Fruit fly (Drosophila melanogaster) whole organism, embryonic: Measurements from ENCODE around the gene Decay.
A peak's percentile ranks its signal among the peaks of the same experiment; 100 is the strongest.

Experiments
- CG10565 ChIP-seq: fragments of 200-800 bp; sonication (Bioruptor generic); optimal IDR thresholded peaks from 3 replicates; lab custom pipeline; 2016; ENCODE audit warnings: missing biosample characterization, mild to moderate bottlenecking, missing genetic modification characterization
- CG13894 ChIP-seq: fragments of 200-800 bp; sonication (Bioruptor generic); optimal IDR thresholded peaks from 3 replicates; lab custom pipeline; 2018; ENCODE audit warnings: missing biosample characterization, mild to moderate bottlenecking, missing genetic modification characterization, moderate library complexity
- CG15011 ChIP-seq: fragments of 200-800 bp; sonication (Bioruptor generic); optimal IDR thresholded peaks from 3 replicates; lab custom pipeline; 2018; ENCODE audit warnings: missing biosample characterization, mild to moderate bottlenecking, missing genetic modification characterization
- CG1602 ChIP-seq: fragments of 200-800 bp; sonication (Bioruptor generic); optimal IDR thresholded peaks from 3 replicates; lab custom pipeline; 2016; ENCODE audit warnings: missing biosample characterization, missing genetic modification characterization
- CG17359 ChIP-seq: fragments of 200-800 bp; sonication (Bioruptor generic); optimal IDR thresholded peaks from 3 replicates; lab custom pipeline; 2018; ENCODE audit warnings: missing biosample characterization, mild to moderate bottlenecking, missing genetic modification characterization, moderate library complexity
- CG2712 ChIP-seq: fragments of 200-800 bp; optimal IDR thresholded peaks from 3 replicates; lab custom pipeline; 2019; ENCODE audit warnings: missing biosample characterization, mild to moderate bottlenecking, missing genetic modification characterization, moderate library complexity
- CG30431 ChIP-seq: fragments of 200-800 bp; sonication (Bioruptor generic); optimal IDR thresholded peaks from 2 replicates; lab custom pipeline; 2017; ENCODE audit warnings: missing biosample characterization, missing genetic modification characterization
- CG3847 ChIP-seq: fragments of 200-800 bp; sonication (Bioruptor generic); IDR thresholded peaks from 2 replicates; pipeline ENCODE4 v1.3.6; 2022; ENCODE audit warnings: missing biosample characterization, missing genetic modification characterization
- CG4360 ChIP-seq: fragments of 200-800 bp; sonication (Bioruptor generic); IDR thresholded peaks from 2 replicates; pipeline ENCODE4 v1.3.6; 2022; ENCODE audit warnings: missing biosample characterization, missing genetic modification characterization
- CG6683 ChIP-seq: fragments of 200-800 bp; sonication (Bioruptor generic); optimal IDR thresholded peaks from 2 replicates; lab custom pipeline; 2017; ENCODE audit warnings: missing biosample characterization, mild to moderate bottlenecking, missing genetic modification characterization, missing genetic modification reagents
- CG6791 ChIP-seq: fragments of 200-800 bp; sonication (Bioruptor generic); IDR thresholded peaks from 3 replicates; pipeline ENCODE4 v1.3.6; 2022; ENCODE audit warnings: missing biosample characterization, missing genetic modification characterization; ENCODE audit not compliant: partially characterized antibody
- CG7786 ChIP-seq: fragments of 200-800 bp; sonication (Bioruptor generic); optimal IDR thresholded peaks from 2 replicates; lab custom pipeline; 2016; ENCODE audit warnings: missing biosample characterization, missing genetic modification characterization
- CG8359 ChIP-seq: fragments of 200-800 bp; sonication (Bioruptor generic); optimal IDR thresholded peaks from 2 replicates; lab custom pipeline; 2017; ENCODE audit warnings: missing biosample characterization, mild to moderate bottlenecking, missing genetic modification characterization, borderline replicate concordance
- CG8478 ChIP-seq: fragments of >200 bp; optimal IDR thresholded peaks from 2 replicates; lab custom pipeline; 2018
- CG8765 ChIP-seq: fragments of 200-800 bp; sonication (Bioruptor generic); IDR thresholded peaks from 2 replicates; pipeline ENCODE4 v1.3.6; 2022; ENCODE audit warnings: missing biosample characterization, missing genetic modification characterization
- CG9932 ChIP-seq: fragments of 200-800 bp; sonication (Bioruptor generic); IDR thresholded peaks from 2 replicates; pipeline ENCODE4 v1.3.6; 2022; ENCODE audit warnings: missing biosample characterization, missing genetic modification characterization
- CTCF ChIP-seq: fragments of 200-800 bp; sonication (Bioruptor generic); optimal IDR thresholded peaks from 2 replicates; lab custom pipeline; 2017; ENCODE audit warnings: missing biosample characterization, mild to moderate bottlenecking, missing genetic modification characterization, moderate library complexity
- Deaf1 ChIP-seq: fragments of 200-800 bp; optimal IDR thresholded peaks from 3 replicates; lab custom pipeline; 2019; ENCODE audit warnings: missing biosample characterization, mild to moderate bottlenecking, missing genetic modification characterization, moderate library complexity
- Dll ChIP-seq: fragments of 200-800 bp; sonication (Bioruptor generic); IDR thresholded peaks from 4 replicates; pipeline ENCODE4 v1.3.6; 2022; ENCODE audit warnings: missing biosample characterization, missing genetic modification characterization; ENCODE audit not compliant: partially characterized antibody
- Drgx ChIP-seq: fragments of 200-800 bp; sonication (Bioruptor generic); IDR thresholded peaks from 2 replicates; pipeline ENCODE4 v1.3.6; 2022; ENCODE audit warnings: missing biosample characterization, missing genetic modification characterization
- Ets65A ChIP-seq: fragments of 200-800 bp; sonication (Bioruptor generic); peaks from one replicate; lab custom pipeline; 2016; ENCODE audit warnings: missing biosample characterization, missing genetic modification characterization
- H2.0 ChIP-seq: fragments of 200-800 bp; sonication (Bioruptor generic); IDR thresholded peaks from 2 replicates; pipeline ENCODE4 v1.3.6; 2022; ENCODE audit warnings: missing biosample characterization, missing genetic modification characterization
- Hand ChIP-seq: fragments of 200-800 bp; sonication (Bioruptor generic); optimal IDR thresholded peaks from 2 replicates; lab custom pipeline; 2017; ENCODE audit warnings: mild to moderate bottlenecking, missing biosample characterization, missing genetic modification reagents, missing genetic modification characterization
- MBD-R2 ChIP-seq: fragments of 200-800 bp; sonication (Bioruptor generic); IDR thresholded peaks from 2 replicates; pipeline ENCODE4 v1.3.6; 2022; ENCODE audit warnings: missing biosample characterization, missing genetic modification characterization
- MTF-1 ChIP-seq: fragments of 200-800 bp; sonication (Bioruptor generic); optimal IDR thresholded peaks from 2 replicates; lab custom pipeline; 2018; ENCODE audit warnings: missing biosample characterization, mild to moderate bottlenecking, missing genetic modification characterization, borderline replicate concordance
- Med ChIP-seq: fragments of 200-800 bp; sonication (Bioruptor generic); peaks from one replicate; lab custom pipeline; 2016; ENCODE audit warnings: missing biosample characterization, missing genetic modification characterization, mild to moderate bottlenecking, inconsistent platforms, moderate library complexity
- NfI ChIP-seq: fragments of 200-800 bp; sonication (Bioruptor generic); optimal IDR thresholded peaks from 3 replicates; lab custom pipeline; 2018; ENCODE audit warnings: missing biosample characterization, mild to moderate bottlenecking, missing genetic modification characterization, moderate library complexity
- Scr ChIP-seq: fragments of 200-800 bp; sonication (Bioruptor generic); IDR thresholded peaks from 2 replicates; pipeline ENCODE4 v1.3.6; 2022; ENCODE audit warnings: missing biosample characterization, missing genetic modification characterization; ENCODE audit not compliant: partially characterized antibody
- YL-1 ChIP-seq: fragments of 200-800 bp; sonication (Bioruptor generic); optimal IDR thresholded peaks from 3 replicates; lab custom pipeline; 2017; ENCODE audit warnings: missing biosample characterization, mild to moderate bottlenecking, missing genetic modification characterization
- crp ChIP-seq, 2 experiments: fragments of 200-800 bp; sonication (Bioruptor generic); optimal IDR thresholded peaks; 2 replicates in 1 of 2; 3 replicates in 1 of 2; lab custom pipeline; 2017; ENCODE audit warnings: missing biosample characterization in 2 of 2, missing genetic modification characterization in 2 of 2, mild to moderate bottlenecking in 1 of 2, moderate library complexity in 1 of 2
- cwo ChIP-seq: fragments of 200-800 bp; sonication (Bioruptor generic); optimal IDR thresholded peaks from 3 replicates; lab custom pipeline; 2017; ENCODE audit warnings: missing biosample characterization, missing genetic modification characterization, mild to moderate bottlenecking, moderate library complexity, missing genetic modification reagents
- emc ChIP-seq: fragments of 200-800 bp; sonication (Bioruptor generic); optimal IDR thresholded peaks from 2 replicates; lab custom pipeline; 2016; ENCODE audit warnings: missing biosample characterization, missing genetic modification characterization
- fd96Cb ChIP-seq: fragments of 200-800 bp; sonication (Bioruptor generic); optimal IDR thresholded peaks from 2 replicates; lab custom pipeline; 2018; ENCODE audit warnings: missing biosample characterization, mild to moderate bottlenecking, missing genetic modification characterization, moderate library complexity
- hbn ChIP-seq: fragments of 200-800 bp; sonication (Bioruptor generic); IDR thresholded peaks from 2 replicates; pipeline ENCODE4 v1.3.6; 2022; ENCODE audit warnings: missing biosample characterization, missing genetic modification characterization; ENCODE audit not compliant: partially characterized antibody
- jing ChIP-seq: fragments of 200-800 bp; sonication (Bioruptor generic); optimal IDR thresholded peaks from 2 replicates; lab custom pipeline; 2018; ENCODE audit warnings: missing biosample characterization, mild to moderate bottlenecking, missing genetic modification characterization
- nau ChIP-seq: fragments of 200-800 bp; sonication (Bioruptor generic); optimal IDR thresholded peaks from 3 replicates; lab custom pipeline; 2017; ENCODE audit warnings: missing biosample characterization, mild to moderate bottlenecking, missing genetic modification characterization, missing genetic modification reagents
- otp ChIP-seq: fragments of 200-800 bp; sonication (Bioruptor generic); IDR thresholded peaks from 3 replicates; pipeline ENCODE4, ENCODE4 v1.3.6; 2022; ENCODE audit warnings: missing biosample characterization, missing genetic modification characterization
- stwl ChIP-seq: fragments of 200-800 bp; sonication (Bioruptor generic); optimal IDR thresholded peaks from 3 replicates; lab custom pipeline; 2018; ENCODE audit warnings: missing biosample characterization, mild to moderate bottlenecking, missing genetic modification characterization, moderate library complexity
- tap ChIP-seq: fragments of 200-800 bp; optimal IDR thresholded peaks from 3 replicates; lab custom pipeline; 2019; ENCODE audit warnings: missing biosample characterization, mild to moderate bottlenecking, missing genetic modification characterization, moderate library complexity
- tin ChIP-seq: fragments of 200-800 bp; sonication (Bioruptor generic); optimal IDR thresholded peaks from 3 replicates; lab custom pipeline; 2016; ENCODE audit warnings: missing biosample characterization, missing genetic modification characterization
- trem ChIP-seq: fragments of 200-800 bp; optimal IDR thresholded peaks from 3 replicates; lab custom pipeline; 2019; ENCODE audit warnings: missing biosample characterization, mild to moderate bottlenecking, missing genetic modification characterization, moderate library complexity
- zen ChIP-seq: fragments of 200-800 bp; sonication (Bioruptor generic); optimal IDR thresholded peaks from 3 replicates; lab custom pipeline; 2018; ENCODE audit warnings: missing biosample characterization, mild to moderate bottlenecking, missing genetic modification characterization, moderate library complexity
- zen2 ChIP-seq: fragments of 200-800 bp; sonication (Bioruptor generic); IDR thresholded peaks from 3 replicates; pipeline ENCODE4 v1.3.6; 2022; ENCODE audit warnings: missing biosample characterization, missing genetic modification characterization; ENCODE audit not compliant: partially characterized antibody

Decay gene

DNA sequence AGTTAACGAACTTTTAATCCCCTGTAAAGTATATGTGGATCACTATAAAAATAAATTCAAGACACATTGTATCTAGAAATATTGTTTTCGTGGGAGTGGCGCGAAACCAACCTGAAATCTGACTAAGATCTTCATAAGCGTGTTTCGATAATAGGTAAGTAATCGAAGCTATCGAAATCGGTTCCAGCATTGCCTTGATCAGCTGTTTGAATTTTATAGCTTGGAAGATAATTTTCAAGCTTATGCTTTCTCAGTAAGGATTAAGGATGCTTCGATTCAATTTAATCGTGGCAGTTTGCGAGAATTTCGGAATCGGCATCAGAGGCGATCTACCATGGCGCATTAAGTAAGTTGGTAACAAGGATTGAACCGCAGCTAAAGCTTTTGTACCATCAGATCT is 19.9 kb downstream of the Decay start, which contains the start of gene Dhfr (continued):
- TF ChIP-seq H2.0 (no peak), jing (GFP tag; lab: Kevin White, UChicago) (no peak), Drgx (GFP tag; lab: Robert Waterston, UW) (no peak), CG8765 (GFP tag; lab: Robert Waterston, UW) (no peak), CG6791 (GFP tag; lab: Robert Waterston, UW) (peak; percentile 35; the same call in 1 of the 3 replicates), cwo (GFP tag; lab: Kevin White, UChicago) (no peak), CG7786 (no peak), otp (GFP tag; lab: Robert Waterston, UW) (no peak), Scr (GFP tag; lab: Robert Waterston, UW) (peak; percentile 36; the same call in 1 of the 2 replicates), CG1602 (GFP tag; lab: Kevin White, UChicago) (no peak), hbn (GFP tag; lab: Robert Waterston, UW) (peak; percentile 50; the same call in 1 of the 2 replicates), zen2 (peak; percentile 57; the same call in 1 of the 3 replicates), NfI (GFP tag; lab: Kevin White, UChicago) (no peak), CG30431 (GFP tag; lab: Kevin White, UChicago) (no peak), tin (no peak), tap (tag; lab: Kevin White, UChicago) (no peak), CTCF (no peak), MBD-R2 (GFP tag; lab: Robert Waterston, UW) (peak; percentile 70; the same call in 1 of the 2 replicates), CG8359 (GFP tag; lab: Kevin White, UChicago) (no peak), CG2712 (tag; lab: Kevin White, UChicago) (no peak), stwl (tag; lab: Kevin White, UChicago) (peak; percentile 72), emc (GFP tag; lab: Kevin White, UChicago) (no peak), CG3847 (GFP tag; lab: Robert Waterston, UW) (no peak), nau (GFP tag; lab: Kevin White, UChicago) (no peak), CG4360 (GFP tag; lab: Robert Waterston, UW) (no peak), Dll (GFP tag; lab: Robert Waterston, UW) (peak; percentile 61; the same call in 2 of the 4 replicates), trem (peak; percentile 21), CG9932 (GFP tag; lab: Robert Waterston, UW) (no peak), zen (tag; lab: Kevin White, UChicago) (no peak), Hand (GFP tag; lab: Kevin White, UChicago) (no peak), CG15011 (no peak), CG10565 (no peak), MTF-1 (GFP tag; lab: Kevin White, UChicago) (no peak), CG6683 (GFP tag; lab: Kevin White, UChicago) (no peak), crp (GFP tag; optimal IDR thresholded peaks at IDR 0.05; lab: Kevin White, UChicago) (peak in 1 of 2 experiments; percentile 67), YL-1 (GFP tag; lab: Kevin White, UChicago) (no peak), fd96Cb (tag; lab: Kevin White, UChicago) (no peak)

DNA sequence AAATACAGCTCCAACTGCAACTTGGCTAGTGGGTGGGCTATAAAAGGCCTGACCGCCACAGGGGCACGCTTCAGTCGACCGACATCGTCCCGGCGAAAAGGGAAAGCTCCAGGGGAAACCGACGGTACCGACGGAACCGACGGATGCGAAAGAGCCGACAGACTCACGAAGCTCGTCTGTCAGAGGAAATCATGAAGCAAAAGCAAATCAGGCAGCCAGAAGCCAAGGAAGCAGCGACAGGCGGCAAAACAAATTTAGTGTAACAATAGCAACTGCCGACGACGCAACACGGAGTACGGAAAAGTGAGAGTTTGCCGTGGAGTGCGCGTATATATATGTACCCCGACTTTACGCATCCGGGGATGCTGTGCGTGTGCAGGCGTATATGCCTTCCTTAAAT is 23.8 kb downstream of the Decay start, which contains the start of gene Gyc89Db:
Gene Gyc89Db (plus strand): TSS at position 78 of the 400 bp plus-strand sequence.
- TF ChIP-seq Ets65A (GFP tag; lab: Kevin White, UChicago): peak; percentile 68
- TF ChIP-seq CG13894 (tag; lab: Kevin White, UChicago): peak; percentile 65
- no peak for TF ChIP-seq CG17359
- TF ChIP-seq Med: peak; percentile 37
- peak; percentile 92 for TF ChIP-seq Deaf1 (tag; lab: Kevin White, UChicago)
- TF ChIP-seq CG8478 (lab: Kevin White, UChicago): peak; percentile 8
